Worm (Caenorhabditis elegans): ENCODE data around the gene bcmo-2.

DNA sequence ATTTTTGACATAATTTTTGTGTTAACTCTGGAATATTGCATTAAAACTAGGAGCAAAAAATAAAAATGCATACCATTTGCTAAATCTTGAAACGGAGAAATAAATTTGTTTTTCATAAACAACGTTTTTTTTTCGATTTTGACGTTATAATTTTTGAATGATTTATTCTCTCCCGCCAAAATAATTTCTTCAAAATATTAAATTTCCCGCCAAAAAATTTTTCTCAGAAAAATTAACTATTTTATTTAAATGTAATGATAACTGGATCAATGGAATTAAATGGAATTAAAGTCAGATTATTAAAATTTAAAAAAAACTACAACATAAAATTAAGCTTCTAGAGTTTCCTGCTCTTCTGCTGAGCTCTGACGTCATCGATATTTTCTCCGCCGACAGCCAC is 33.5 kb downstream of the bcmo-2 start, which contains the start of gene nep-3:
- TF ChIP-seq nhr-85 (tag) (no peak), unc-130 (tag; optimal IDR thresholded peaks at IDR 0.05) (no peak), fkh-4 (tag; optimal IDR thresholded peaks at IDR 0.05; ENCODE audit: borderline replicate concordance) (no peak), zag-1 (tag; optimal IDR thresholded peaks at IDR 0.05) (no peak), sox-4 (tag; optimal IDR thresholded peaks at IDR 0.05) (no peak), nhr-76 (tag; optimal IDR thresholded peaks at IDR 0.05) (no peak), irx-1 (tag; optimal IDR thresholded peaks at IDR 0.05) (no peak), tbx-2 (tag; optimal IDR thresholded peaks at IDR 0.05) (no peak), snpc-4 (tag; optimal IDR thresholded peaks at IDR 0.05) (no peak), lin-39 (tag; optimal IDR thresholded peaks at IDR 0.05) (no peak)
